Worm (Caenorhabditis elegans) whole organism, L2 larva: Measurements from ENCODE around the gene sfxn-1.2.

Experiments used
- C34F6.9 ChIP-seq: fragments of 150-350 bp; optimal IDR thresholded peaks from 2 replicates; lab custom pipeline; 2014; ENCODE audit warnings: missing biosample characterization, missing genetic modification characterization
- F13H6.1 ChIP-seq: sonication (generic microtip); optimal IDR thresholded peaks from 2 replicates; lab custom pipeline; 2016; ENCODE audit warnings: missing genetic modification characterization, missing compliant biosample characterization
- R02D3.7 ChIP-seq: fragments of 150-350 bp; optimal IDR thresholded peaks from 2 replicates; lab custom pipeline; 2014; ENCODE audit warnings: missing biosample characterization, missing genetic modification characterization
- aly-2 ChIP-seq: fragments of 150-350 bp; optimal IDR thresholded peaks from 2 replicates; lab custom pipeline; 2014; ENCODE audit warnings: missing biosample characterization, missing genetic modification characterization
- ama-1 ChIP-seq: fragments of 150-350 bp; optimal IDR thresholded peaks from 2 replicates; lab custom pipeline; 2018; ENCODE audit warnings: inconsistent platforms
- blmp-1 ChIP-seq: sonication (generic microtip); optimal IDR thresholded peaks from 2 replicates; lab custom pipeline; 2017; ENCODE audit warnings: missing genetic modification characterization, mild to moderate bottlenecking, missing compliant biosample characterization, antibody characterized with exemption, moderate library complexity; ENCODE audit not compliant: insufficient read depth
- ceh-16 ChIP-seq: fragments of 150-350 bp; optimal IDR thresholded peaks from 2 replicates; lab custom pipeline; 2014; ENCODE audit warnings: missing biosample characterization, missing genetic modification characterization
- egl-27 ChIP-seq: sonication (generic microtip); optimal IDR thresholded peaks from 3 replicates; lab custom pipeline; 2017; ENCODE audit warnings: missing biosample characterization, missing genetic modification reagents, missing genetic modification characterization
- elt-1 ChIP-seq: fragments of 150-350 bp; optimal IDR thresholded peaks from 2 replicates; lab custom pipeline; 2014; ENCODE audit warnings: missing biosample characterization, missing genetic modification characterization
- elt-3 ChIP-seq: sonication (generic microtip); optimal IDR thresholded peaks from 2 replicates; lab custom pipeline; 2017; ENCODE audit warnings: missing biosample characterization, missing genetic modification characterization
- fos-1 ChIP-seq: fragments of 150-350 bp; optimal IDR thresholded peaks from 2 replicates; lab custom pipeline; 2014; ENCODE audit warnings: missing biosample characterization, missing genetic modification characterization
- gmeb-1 ChIP-seq: fragments of 150-350 bp; optimal IDR thresholded peaks from 2 replicates; lab custom pipeline; 2014; ENCODE audit warnings: missing biosample characterization, missing genetic modification characterization
- lin-13 ChIP-seq: fragments of 150-350 bp; optimal IDR thresholded peaks from 2 replicates; lab custom pipeline; 2014; ENCODE audit warnings: missing biosample characterization, missing genetic modification reagents, missing genetic modification characterization
- lin-39 ChIP-seq: fragments of 150-350 bp; optimal IDR thresholded peaks from 2 replicates; lab custom pipeline; 2014; ENCODE audit warnings: missing biosample characterization, missing genetic modification reagents, missing genetic modification characterization
- nhr-10 ChIP-seq: sonication (generic microtip); optimal IDR thresholded peaks from 2 replicates; lab custom pipeline; 2017; ENCODE audit warnings: missing biosample characterization, missing genetic modification characterization
- nhr-11 ChIP-seq: fragments of 150-350 bp; optimal IDR thresholded peaks from 2 replicates; lab custom pipeline; 2014; ENCODE audit warnings: missing biosample characterization, missing genetic modification characterization
- nhr-21 ChIP-seq: fragments of 150-350 bp; optimal IDR thresholded peaks from 2 replicates; lab custom pipeline; 2014; ENCODE audit warnings: missing biosample characterization, missing genetic modification characterization
- nhr-23 ChIP-seq: fragments of 150-350 bp; optimal IDR thresholded peaks from 2 replicates; lab custom pipeline; 2014; ENCODE audit warnings: missing biosample characterization, missing genetic modification reagents, missing genetic modification characterization
- nhr-25 ChIP-seq: fragments of 150-350 bp; sonication (generic microtip); optimal IDR thresholded peaks from 3 replicates; lab custom pipeline; 2014; ENCODE audit warnings: missing biosample characterization, missing genetic modification characterization
- nhr-6 ChIP-seq: fragments of 150-350 bp; optimal IDR thresholded peaks from 2 replicates; lab custom pipeline; 2014; ENCODE audit warnings: missing biosample characterization, missing genetic modification characterization
- nhr-77 ChIP-seq: fragments of 150-350 bp; optimal IDR thresholded peaks from 2 replicates; lab custom pipeline; 2014; ENCODE audit warnings: missing biosample characterization, missing genetic modification characterization
- peb-1 ChIP-seq: fragments of 150-350 bp; optimal IDR thresholded peaks from 2 replicates; lab custom pipeline; 2014; ENCODE audit warnings: missing biosample characterization, missing genetic modification characterization
- sem-4 ChIP-seq: fragments of 150-350 bp; optimal IDR thresholded peaks from 2 replicates; lab custom pipeline; 2014; ENCODE audit warnings: missing biosample characterization, missing genetic modification reagents, missing genetic modification characterization
- skn-1 ChIP-seq: sonication (generic microtip); optimal IDR thresholded peaks from 2 replicates; lab custom pipeline; 2017; ENCODE audit warnings: missing biosample characterization, missing genetic modification characterization
- sma-3 ChIP-seq: sonication (generic microtip); optimal IDR thresholded peaks from 2 replicates; lab custom pipeline; 2016; ENCODE audit warnings: missing genetic modification reagents, missing genetic modification characterization, missing compliant biosample characterization
- sma-9 ChIP-seq, 2 experiments: fragments of 150-350 bp in 1 of 2; sonication (generic microtip) in 1 of 2; optimal IDR thresholded peaks; 2 replicates each; lab custom pipeline; 2014 to 2016; ENCODE audit warnings: missing genetic modification characterization in 2 of 2, mild to moderate bottlenecking in 1 of 2, missing biosample characterization in 1 of 2, missing compliant biosample characterization in 1 of 2, missing genetic modification reagents in 1 of 2, moderate library complexity in 1 of 2
- snpc-4 ChIP-seq: fragments of 150-350 bp; optimal IDR thresholded peaks from 2 replicates; lab custom pipeline; 2014; ENCODE audit warnings: missing biosample characterization, missing genetic modification characterization
- unc-39 ChIP-seq: fragments of 150-350 bp; optimal IDR thresholded peaks from 2 replicates; lab custom pipeline; 2014; ENCODE audit warnings: missing biosample characterization, missing genetic modification characterization
- unc-55 ChIP-seq: fragments of 150-350 bp; sonication (generic microtip); optimal IDR thresholded peaks from 3 replicates; lab custom pipeline; 2014; ENCODE audit warnings: missing biosample characterization, missing genetic modification reagents, missing genetic modification characterization
- unc-62 ChIP-seq: fragments of 150-350 bp; optimal IDR thresholded peaks from 2 replicates; lab custom pipeline; 2014; ENCODE audit warnings: missing biosample characterization, missing genetic modification reagents, missing genetic modification characterization
- zag-1 ChIP-seq: fragments of 150-350 bp; optimal IDR thresholded peaks from 2 replicates; lab custom pipeline; 2014; ENCODE audit warnings: missing biosample characterization, missing genetic modification characterization
- ztf-11 ChIP-seq: sonication (generic microtip); optimal IDR thresholded peaks from 2 replicates; lab custom pipeline; 2017; ENCODE audit warnings: missing biosample characterization, missing genetic modification characterization

Gene sfxn-1.2

DNA sequence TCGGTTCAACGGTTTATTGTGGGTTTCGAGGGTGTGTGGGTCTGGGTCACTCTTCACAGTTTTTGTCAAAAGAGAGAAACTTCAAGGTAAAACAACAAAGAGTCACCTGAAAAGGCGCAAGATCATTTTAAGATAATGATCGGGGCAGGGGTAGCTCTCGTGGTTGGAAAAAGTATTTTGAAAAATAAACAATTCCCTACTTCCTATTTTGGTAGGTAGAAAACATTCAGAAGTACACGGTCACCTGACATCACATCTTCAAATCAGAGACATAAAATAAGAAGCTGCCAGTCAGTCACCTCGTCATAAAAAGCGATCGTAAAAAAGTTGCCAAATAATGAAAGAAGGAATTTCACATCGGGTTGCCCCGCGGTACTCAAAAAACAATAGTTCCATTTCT is 6.7 kb downstream of the sfxn-1.2 start:
- TF ChIP-seq nhr-21 (tag; lab: Kevin White, UChicago), result no peak
- peak; percentile 31 for TF ChIP-seq nhr-25
- peak; percentile 56 for TF ChIP-seq ceh-16 (tag; lab: Kevin White, UChicago)

DNA sequence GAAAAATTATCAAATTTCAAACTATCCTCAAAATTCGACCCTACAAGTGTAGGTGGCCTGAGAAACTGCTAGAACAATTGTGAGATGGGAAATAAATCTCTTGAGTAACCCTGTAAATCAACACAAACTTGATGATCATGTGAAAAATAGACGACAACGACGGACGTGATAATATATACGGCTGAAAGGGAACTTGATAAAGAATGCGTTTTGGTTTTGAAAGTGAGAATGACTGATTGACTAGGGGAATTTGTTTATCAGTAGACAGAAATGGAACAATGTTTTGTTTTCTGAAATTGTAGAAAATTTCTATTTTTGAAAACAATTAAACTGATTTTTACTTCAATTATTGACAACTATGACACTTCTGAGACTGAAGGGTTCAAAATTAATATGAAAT is 7.7 kb downstream of the sfxn-1.2 start:
- TF ChIP-seq nhr-25 (peak; percentile 1), fos-1 (no peak), blmp-1 (tag; lab: Kevin White, UChicago) (peak; percentile 58)

DNA sequence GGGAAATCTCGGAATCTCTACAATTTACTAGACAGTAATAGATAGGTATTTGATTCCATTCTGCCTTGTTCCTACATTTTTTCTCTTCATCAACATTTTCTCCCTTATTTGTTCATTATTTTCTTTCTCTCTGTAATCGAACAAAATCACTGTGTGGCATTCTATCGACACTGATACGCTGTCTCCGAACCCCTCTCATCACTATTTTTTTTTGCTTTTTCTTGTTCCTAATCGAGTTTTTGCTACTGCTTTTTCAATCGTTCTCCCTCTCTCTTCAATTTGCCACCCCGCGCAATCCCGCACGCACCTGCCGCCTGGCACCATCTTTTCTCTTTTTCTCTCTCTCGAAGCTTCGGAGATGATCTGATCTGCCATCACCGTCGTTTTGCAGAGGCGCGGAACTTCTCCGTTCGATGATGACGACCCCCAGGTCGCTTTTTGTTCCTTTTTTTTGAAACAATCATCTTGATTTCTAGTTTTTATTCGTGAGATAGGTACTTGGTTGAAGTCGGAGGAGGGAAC is 14.5 kb downstream of the sfxn-1.2 start:
- TF ChIP-seq peb-1 (tag; lab: Kevin White, UChicago) (peak; percentile 64), lin-13 (GFP tag; lab: Kevin White, UChicago) (no peak), unc-55 (GFP tag; lab: Kevin White, UChicago) (no peak), blmp-1 (tag; lab: Kevin White, UChicago) (peak; percentile 44), nhr-25 (peak; percentile 47)

DNA sequence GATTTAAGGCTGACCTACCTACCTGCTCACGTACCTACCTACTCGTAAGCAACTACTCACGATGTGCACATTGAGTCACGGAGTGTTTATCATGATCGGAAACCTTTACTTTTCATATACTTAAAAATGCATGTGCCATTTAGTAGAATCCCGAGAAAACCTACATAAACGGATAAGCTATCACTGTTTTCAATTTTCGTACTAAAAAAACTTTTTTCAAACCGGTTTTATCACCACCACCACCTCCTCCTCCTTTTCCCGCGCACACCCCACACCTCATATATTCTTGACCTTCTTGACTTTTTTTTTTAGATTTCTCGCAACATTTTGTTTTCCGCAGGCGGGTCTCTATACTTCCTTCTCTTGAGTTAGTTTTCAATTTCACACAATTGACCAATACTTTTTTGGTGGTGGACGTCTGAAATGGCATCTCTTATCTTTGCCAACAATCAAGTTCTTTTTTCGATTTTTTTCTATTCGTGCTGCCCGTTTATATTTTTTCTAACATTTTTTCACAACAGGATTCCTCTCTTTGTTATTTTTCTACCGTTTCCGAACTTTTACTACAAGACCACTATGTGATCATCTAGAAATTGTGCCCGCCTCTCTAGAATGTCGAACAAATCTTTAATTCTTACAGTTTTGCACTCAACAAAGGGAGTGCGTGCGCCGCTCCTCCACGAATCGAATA is 16.9 kb downstream of the sfxn-1.2 start, which contains the start of gene srap-1:
TSS of gene srap-1 (plus strand) at position 641 of the 691 bp plus-strand sequence.
- no peak for TF ChIP-seq unc-62 (GFP tag; lab: Kevin White, UChicago)
- TF ChIP-seq nhr-25, result peak; percentile 55
- no peak for TF ChIP-seq aly-2 (tag; lab: Kevin White, UChicago)
- no peak for TF ChIP-seq C34F6.9 (tag; lab: Kevin White, UChicago)
- TF ChIP-seq sem-4 (tag; lab: Kevin White, UChicago), result no peak

DNA sequence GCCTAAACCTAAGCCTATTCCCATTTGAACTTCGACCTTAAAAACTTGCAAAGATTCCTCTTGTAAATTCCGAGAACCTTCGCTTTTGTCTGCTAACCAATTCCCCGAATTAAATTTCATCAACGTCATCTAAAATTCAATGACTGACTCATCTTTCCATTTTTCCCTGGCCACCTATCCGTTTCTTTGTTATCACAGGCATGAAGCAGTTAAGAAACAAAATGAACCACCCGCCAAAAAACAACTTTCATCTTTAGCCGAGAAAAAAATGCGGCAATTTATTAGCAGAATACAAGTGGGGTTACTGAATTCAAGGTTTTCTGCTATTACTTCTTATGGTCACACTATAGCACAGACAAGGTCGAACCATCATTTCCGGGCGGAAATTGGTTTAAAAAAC is 18.9 kb downstream of the sfxn-1.2 start:
- TF ChIP-seq sma-3 (GFP tag; lab: Kevin White, UChicago), result peak; percentile 17
- no peak for TF ChIP-seq C34F6.9 (tag; lab: Kevin White, UChicago)
- peak; percentile 15 for TF ChIP-seq nhr-25

DNA sequence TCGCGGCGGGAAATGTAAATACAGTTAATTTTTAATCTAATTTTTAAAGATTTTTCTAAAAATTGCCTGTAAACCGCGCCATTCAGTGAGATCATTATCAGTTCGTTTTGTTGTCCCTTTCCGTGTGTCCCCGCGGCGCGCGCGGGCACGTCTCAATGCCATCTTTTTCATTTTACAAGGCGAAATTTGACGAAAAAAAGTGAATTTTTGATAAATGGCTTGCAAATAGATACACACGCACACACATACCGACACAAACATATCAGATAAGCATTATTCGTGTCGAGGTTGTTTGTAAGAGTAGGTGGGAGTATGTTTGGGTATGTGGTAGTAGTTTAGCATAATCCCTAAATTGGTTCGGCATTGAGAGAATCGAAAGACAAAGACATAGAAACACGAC is 20.0 kb downstream of the sfxn-1.2 start:
- peak; percentile 83 for TF ChIP-seq blmp-1 (tag; lab: Kevin White, UChicago)
- TF ChIP-seq F13H6.1 (tag; lab: Kevin White, UChicago), result no peak
- no peak for TF ChIP-seq aly-2 (tag; lab: Kevin White, UChicago)
- TF ChIP-seq nhr-25, result peak; percentile 77
- TF ChIP-seq skn-1, result no peak
- TF ChIP-seq ceh-16 (tag; lab: Kevin White, UChicago), result peak; percentile 60
- no peak for TF ChIP-seq sma-9 (GFP tag; optimal IDR thresholded peaks at IDR 0.05; lab: Kevin White, UChicago)
- TF ChIP-seq sma-9 (tag; optimal IDR thresholded peaks at IDR 0.05; lab: Kevin White, UChicago), result no peak
- TF ChIP-seq lin-13 (GFP tag; lab: Kevin White, UChicago), result no peak
- no peak for TF ChIP-seq nhr-23 (tag; lab: Kevin White, UChicago)
- no peak for TF ChIP-seq ztf-11 (tag; lab: Kevin White, UChicago)
- TF ChIP-seq unc-62 (GFP tag; lab: Kevin White, UChicago), result no peak

DNA sequence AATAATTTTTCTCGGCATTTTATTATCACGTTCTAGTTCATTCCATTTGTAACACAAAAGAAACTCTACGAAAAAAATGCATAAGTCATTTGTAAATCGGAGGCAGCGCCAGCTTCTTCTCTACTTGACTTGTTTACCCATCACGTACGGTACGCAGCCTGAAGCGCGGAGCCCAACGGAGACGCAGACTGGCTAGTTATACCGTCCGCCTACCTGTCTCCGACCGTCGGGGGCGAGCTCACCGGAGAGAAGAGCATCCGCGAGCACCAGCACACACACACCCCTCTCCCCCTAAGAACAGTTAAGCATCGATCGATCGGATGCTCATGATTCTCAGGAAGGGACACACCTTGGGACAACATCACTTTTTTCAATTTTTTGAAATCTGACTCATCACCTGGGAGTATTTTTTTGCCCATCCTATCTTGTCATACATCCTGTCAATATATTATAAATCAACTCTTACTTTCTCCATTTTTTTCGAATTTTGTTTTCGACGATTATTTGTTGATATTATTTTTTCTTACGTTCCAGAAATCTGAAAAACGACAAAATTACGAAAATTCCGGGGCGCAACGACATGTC is 36.0 kb downstream of the sfxn-1.2 start, which contains the start of gene plpr-1:
TSS of gene plpr-1 (plus strand) at position 535 of the 585 bp plus-strand sequence.
- no peak for TF ChIP-seq snpc-4 (tag; lab: Kevin White, UChicago)
- TF ChIP-seq ceh-16 (tag; lab: Kevin White, UChicago), result no peak
- no peak for TF ChIP-seq egl-27 (tag; lab: Kevin White, UChicago)

DNA sequence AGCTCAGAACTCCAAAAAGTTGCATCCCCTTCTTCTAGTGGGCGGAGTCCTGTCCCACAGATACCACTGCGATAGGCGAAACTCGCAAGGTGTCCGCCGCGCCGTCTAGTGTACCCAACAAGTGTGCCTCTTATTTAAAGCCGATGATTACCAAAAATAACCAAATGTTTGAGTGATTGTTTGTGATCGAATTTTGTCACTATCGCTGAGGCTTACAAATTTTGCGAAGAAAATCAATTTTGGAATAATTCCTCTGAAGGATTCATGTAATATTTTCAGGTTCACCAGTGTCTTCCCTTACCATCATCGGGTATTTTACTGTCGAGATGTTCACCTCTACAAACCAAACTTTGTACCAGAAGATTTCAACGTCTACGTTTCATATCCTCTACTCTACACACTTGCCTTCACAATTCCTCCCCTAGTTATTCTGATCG is 38.2 kb downstream of the sfxn-1.2 start:
- TF ChIP-seq elt-1 (tag; lab: Kevin White, UChicago) (no peak), gmeb-1 (tag; lab: Kevin White, UChicago) (peak; percentile 82), lin-13 (GFP tag; lab: Kevin White, UChicago) (peak; percentile 43), egl-27 (tag; lab: Kevin White, UChicago) (peak; percentile 70), nhr-10 (tag; lab: Kevin White, UChicago) (peak; percentile 31), ztf-11 (tag; lab: Kevin White, UChicago) (no peak), sma-9 (GFP tag; optimal IDR thresholded peaks at IDR 0.05; lab: Kevin White, UChicago) (peak; percentile 86), sma-9 (tag; optimal IDR thresholded peaks at IDR 0.05; lab: Kevin White, UChicago) (no peak), fos-1 (peak; percentile 86), unc-55 (GFP tag; lab: Kevin White, UChicago) (peak; percentile 67), nhr-77 (tag; lab: Kevin White, UChicago) (peak; percentile 58), sma-3 (GFP tag; lab: Kevin White, UChicago) (peak; percentile 86), zag-1 (peak; percentile 44), elt-3 (no peak), unc-39 (tag; lab: Kevin White, UChicago) (no peak), F13H6.1 (tag; lab: Kevin White, UChicago) (peak; percentile 59), nhr-6 (tag; lab: Kevin White, UChicago) (peak; percentile 37), ama-1 (lab: Kevin White, UChicago) (peak; percentile 97), R02D3.7 (tag; lab: Kevin White, UChicago) (peak; percentile 19), lin-39 (tag; lab: Kevin White, UChicago) (no peak), aly-2 (tag; lab: Kevin White, UChicago) (no peak), nhr-11 (tag; lab: Kevin White, UChicago) (no peak), ceh-16 (tag; lab: Kevin White, UChicago) (peak; percentile 66)
